Worm (Caenorhabditis elegans) whole organism, L3 larva: ENCODE measurements around the gene sra-29.

ENCODE experiments used
- mdl-1 ChIP-seq: fragments of 150-350 bp; optimal IDR thresholded peaks from 2 replicates; lab custom pipeline; 2014; ENCODE audit warnings: missing biosample characterization, missing genetic modification characterization
- nhr-11 ChIP-seq: fragments of 150-350 bp; optimal IDR thresholded peaks from 2 replicates; lab custom pipeline; 2014; ENCODE audit warnings: missing biosample characterization, missing genetic modification characterization
- pha-4 ChIP-seq: fragments of 150-350 bp; optimal IDR thresholded peaks from 2 replicates; lab custom pipeline; 2014; ENCODE audit warnings: missing biosample characterization, missing genetic modification reagents, missing genetic modification characterization
- snpc-4 ChIP-seq: fragments of 150-350 bp; optimal IDR thresholded peaks from 2 replicates; lab custom pipeline; 2014; ENCODE audit warnings: missing biosample characterization, missing genetic modification characterization
- tbx-2 ChIP-seq: sonication (generic microtip); optimal IDR thresholded peaks from 2 replicates; lab custom pipeline; 2016; ENCODE audit warnings: mild to moderate bottlenecking, missing genetic modification characterization, missing compliant biosample characterization

ce11 chrII:6563238-6563637, 12.3 kb downstream of the sra-29 start:
- TF ChIP-seq tbx-2 (tag; lab: Kevin White, UChicago) (no peak), snpc-4 (peak; percentile 67), mdl-1 (tag; lab: Kevin White, UChicago) (no peak), pha-4 (tag; lab: Kevin White, UChicago) (no peak), nhr-11 (tag; lab: Kevin White, UChicago) (no peak)
